Worm (Caenorhabditis elegans) whole organism, midembryonic: Measurements from ENCODE around the gene nlp-76.

Source experiments
- T22C8.4 ChIP-seq: fragments of 200-800 bp; sonication (Bioruptor generic); IDR thresholded peaks from 2 replicates; pipeline ENCODE4 v1.3.6; 2022; ENCODE audit warnings: missing genetic modification characterization, missing compliant biosample characterization
- ref-1 ChIP-seq: fragments of 200-800 bp; sonication (Bioruptor generic); conservative IDR thresholded peaks from 2 replicates; pipeline ENCODE4 v1.3.6; 2022; ENCODE audit warnings: missing genetic modification reagents, missing genetic modification characterization, missing compliant biosample characterization

DNA sequence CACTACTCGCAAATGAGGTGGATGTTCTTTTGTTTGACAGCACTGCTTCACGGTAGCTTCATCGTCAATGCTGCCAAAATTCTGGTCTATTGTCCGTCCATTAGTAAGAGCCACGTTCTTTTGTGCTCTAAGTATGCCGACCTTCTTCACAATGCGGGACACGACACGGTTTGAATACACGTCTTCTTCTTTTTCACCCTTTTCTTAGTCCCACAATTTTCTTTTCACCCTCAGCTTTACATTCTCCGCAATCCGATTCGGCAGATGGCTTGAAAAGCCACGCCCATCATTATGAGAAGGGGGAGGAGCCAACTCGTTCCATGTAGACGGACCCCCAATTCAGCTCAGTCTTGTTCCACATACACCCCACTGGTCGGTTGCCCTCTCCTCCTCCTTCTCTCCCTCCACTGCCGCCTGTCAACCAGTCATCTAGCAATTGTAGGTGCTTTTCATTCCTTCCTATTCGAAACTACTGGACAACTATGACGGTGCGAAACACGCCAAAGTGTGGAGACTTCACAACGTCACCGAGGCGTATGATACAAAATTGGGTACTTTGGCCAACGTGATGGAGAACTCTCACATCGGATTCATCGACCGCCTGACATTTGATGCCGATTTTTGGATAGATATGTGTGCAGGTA, 28.2 kb upstream of the nlp-76 start:
- TF ChIP-seq T22C8.4 (GFP tag; lab: Robert Waterston, UW) = no peak; the same call in 1 of the 2 replicates
- no peak for TF ChIP-seq ref-1 (GFP tag; lab: Robert Waterston, UW)
